Fruit fly (Drosophila melanogaster): Measurements from ENCODE around the gene RpS6.
A peak's percentile ranks its signal among the peaks of the same experiment; 100 is the strongest.

RpS6 gene

DNA sequence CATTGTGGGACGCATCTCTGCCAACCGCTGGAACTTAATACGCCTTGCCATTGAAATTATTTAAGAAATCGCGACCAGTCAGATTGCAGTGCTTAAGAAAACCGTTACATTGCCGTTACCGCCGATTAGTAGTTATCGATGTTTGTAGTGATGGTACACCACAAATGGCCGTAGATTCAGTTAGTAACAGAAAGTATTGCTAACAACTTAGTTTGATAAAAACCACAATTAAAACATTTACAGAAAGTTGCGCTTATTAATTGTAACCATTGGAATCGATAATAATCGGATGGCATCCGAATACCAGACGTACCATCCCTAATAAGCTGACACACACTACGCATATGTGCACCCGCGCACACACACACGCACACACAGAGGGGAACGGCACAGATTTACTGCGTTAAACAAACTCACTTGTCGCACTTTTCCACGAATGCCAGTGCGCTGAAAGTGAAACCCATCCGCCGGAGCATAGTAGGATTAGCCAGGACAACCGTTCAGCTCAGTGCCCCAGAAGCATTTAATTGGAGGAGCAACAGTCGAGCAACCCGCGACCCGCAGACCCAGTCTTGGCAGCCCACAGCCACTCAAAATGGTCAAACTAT is 19.1 kb upstream of the RpS6 start, which contains the start of the genes hdm and Ykt6 (continued):
- TF ChIP-seq yki (optimal IDR thresholded peaks at IDR 0.05) (no peak), Hey (tag; optimal IDR thresholded peaks at IDR 0.05) (no peak), CG12299 (tag; optimal IDR thresholded peaks at IDR 0.05) (peak; percentile 59), E2f1 (GFP tag; IDR thresholded peaks at IDR 0.05) (peak; percentile 80; the same call in 1 of the 2 replicates), bbx (GFP tag; IDR thresholded peaks at IDR 0.05; ENCODE audit: partially characterized antibody) (peak; percentile 91), Fer3 (tag; optimal IDR thresholded peaks at IDR 0.05) (no peak), CG11696 (GFP tag; IDR thresholded peaks at IDR 0.05) (peak; percentile 37; the same call in 1 of the 2 replicates), CG10366 (GFP tag; IDR thresholded peaks at IDR 0.05) (peak; percentile 70), CG12391 (tag; optimal IDR thresholded peaks at IDR 0.05) (peak; percentile 87), so (GFP tag; IDR thresholded peaks at IDR 0.05) (peak; percentile 84), sug (tag; optimal IDR thresholded peaks at IDR 0.05) (peak; percentile 72), psq (GFP tag; optimal IDR thresholded peaks at IDR 0.05) (peak; percentile 43), TFAM (GFP tag; optimal IDR thresholded peaks at IDR 0.05) (no peak), CG6854 (GFP tag; optimal IDR thresholded peaks at IDR 0.05) (no peak), gcm (GFP tag; optimal IDR thresholded peaks at IDR 0.05) (peak; percentile 48), E2f2 (GFP tag; IDR thresholded peaks at IDR 0.05) (peak; percentile 85), CG8478 (optimal IDR thresholded peaks at IDR 0.05) (no peak), schlank (tag; optimal IDR thresholded peaks at IDR 0.05) (peak; percentile 64), CG12769 (tag; optimal IDR thresholded peaks at IDR 0.05) (no peak), slbo (GFP tag; IDR thresholded peaks at IDR 0.05) (peak; percentile 87), pfk (GFP tag; optimal IDR thresholded peaks at IDR 0.05) (peak; percentile 17), Max (GFP tag; optimal IDR thresholded peaks at IDR 0.05) (peak; percentile 56), CG34422 (GFP tag; IDR thresholded peaks at IDR 0.05) (peak; percentile 86), CG12219 (GFP tag; optimal IDR thresholded peaks at IDR 0.05) (peak; percentile 53), HmgZ (tag; optimal IDR thresholded peaks at IDR 0.05) (peak; percentile 90), CG4360 (GFP tag; IDR thresholded peaks at IDR 0.05) (peak; percentile 44), Sox102F (GFP tag; optimal IDR thresholded peaks at IDR 0.05) (no peak), pzg (GFP tag; optimal IDR thresholded peaks at IDR 0.05) (peak; percentile 82), ase (GFP tag; IDR thresholded peaks at IDR 0.05) (peak; percentile 59; the same call in 1 of the 3 replicates), CG3726 (GFP tag; IDR thresholded peaks at IDR 0.05) (0 out of 3 replicates have a peak, but pooled peaks have one; percentile 63), CG1792 (GFP tag; optimal IDR thresholded peaks at IDR 0.05) (peak; percentile 64), gem (tag; optimal IDR thresholded peaks at IDR 0.05) (peak; percentile 83), CG9215 (GFP tag; IDR thresholded peaks at IDR 0.05) (peak; percentile 74), nau (GFP tag; optimal IDR thresholded peaks at IDR 0.05) (no peak), CG6813 (GFP tag; optimal IDR thresholded peaks at IDR 0.05) (peak; percentile 6), CG7839 (tag; optimal IDR thresholded peaks at IDR 0.05) (no peak), lov (optimal IDR thresholded peaks at IDR 0.05) (no peak), lov (GFP tag; IDR thresholded peaks at IDR 0.05) (peak; percentile 69; the same call in 1 of the 3 replicates), CG15011 (GFP tag; optimal IDR thresholded peaks at IDR 0.05) (no peak), CG9437 (GFP tag; optimal IDR thresholded peaks at IDR 0.05) (peak; percentile 39), sima (GFP tag; optimal IDR thresholded peaks at IDR 0.05) (peak; percentile 24), mld (GFP tag; IDR thresholded peaks at IDR 0.05; ENCODE audit: partially characterized antibody) (peak; percentile 84; the same call in 2 of the 3 replicates), Six4 (GFP tag; optimal IDR thresholded peaks at IDR 0.05) (peak; percentile 68), eyg (GFP tag; optimal IDR thresholded peaks at IDR 0.05) (peak; percentile 61), Camta (GFP tag; optimal IDR thresholded peaks at IDR 0.05) (peak; percentile 79), bowl (GFP tag; IDR thresholded peaks at IDR 0.05) (peak; percentile 63; the same call in 1 of the 2 replicates), CG13624 (GFP tag; optimal IDR thresholded peaks at IDR 0.05) (peak; percentile 84), CG13296 (GFP tag; optimal IDR thresholded peaks at IDR 0.05) (peak; percentile 59), CG10431 (GFP tag; optimal IDR thresholded peaks at IDR 0.05) (no peak), lmd (GFP tag; IDR thresholded peaks at IDR 0.05) (no peak; the same call in none of the 2 replicates), jing (GFP tag; optimal IDR thresholded peaks at IDR 0.05) (no peak)

All from whole organism, embryonic.